Worm (Caenorhabditis elegans): ENCODE results near the gene Y75B7B.1.

DNA sequence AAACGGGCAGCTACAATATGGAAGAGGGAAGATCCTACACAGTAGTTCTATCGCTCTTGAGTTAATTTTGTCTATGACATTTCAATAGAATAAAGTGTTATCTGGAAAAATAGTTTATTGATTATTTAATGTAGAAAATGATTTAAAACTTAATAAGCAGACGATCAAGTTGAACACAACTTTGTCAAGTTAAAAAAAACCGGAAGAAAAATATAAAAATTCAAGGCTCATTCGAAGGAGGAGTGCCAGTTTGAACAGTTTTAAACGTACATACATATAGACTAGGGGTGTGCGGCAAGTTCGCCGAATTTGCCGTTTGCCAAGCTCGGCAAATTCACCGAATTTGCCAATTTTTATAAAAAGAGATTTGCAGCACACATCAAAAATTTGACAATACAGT, 28.5 kb downstream of the Y75B7B.1 start, which contains the start of gene egl-2:
- TF ChIP-seq che-1 (tag; optimal IDR thresholded peaks at IDR 0.05), result no peak
- no peak for TF ChIP-seq F13H6.1 (tag; optimal IDR thresholded peaks at IDR 0.05)
- TF ChIP-seq fkh-10 (GFP tag; optimal IDR thresholded peaks at IDR 0.05), result no peak
- no peak for TF ChIP-seq ceh-9 (tag; optimal IDR thresholded peaks at IDR 0.05)

Measured in whole organism, late embryonic.